Worm (Caenorhabditis elegans): Measurements from ENCODE around the gene npr-38.

npr-38 gene

DNA sequence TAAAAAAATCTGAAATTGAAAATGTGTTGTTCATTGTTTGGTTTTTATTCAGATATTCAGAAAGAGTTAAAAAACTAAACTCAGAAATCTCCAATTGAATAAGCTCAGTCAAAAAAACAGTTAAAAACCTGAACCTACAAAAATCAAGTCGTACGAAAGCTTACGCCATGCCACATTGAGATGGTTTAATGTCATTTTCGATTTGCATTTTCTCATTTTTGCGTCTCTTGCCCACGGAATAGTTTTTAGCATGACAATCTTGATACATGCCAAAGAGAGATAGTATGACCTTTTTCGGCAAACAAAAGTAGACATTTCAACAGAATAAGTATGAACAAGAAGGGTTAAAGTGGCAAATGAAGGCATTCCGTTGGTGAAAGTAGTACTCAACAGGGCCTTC is 30.5 kb upstream of the npr-38 start:
- no peak for TF ChIP-seq C08G9.2 (tag; optimal IDR thresholded peaks at IDR 0.05)
- no peak for TF ChIP-seq tbx-2 (tag; optimal IDR thresholded peaks at IDR 0.05)
- no peak for TF ChIP-seq rnt-1 (tag; optimal IDR thresholded peaks at IDR 0.05)
- no peak for TF ChIP-seq T23F11.4 (GFP tag; optimal IDR thresholded peaks at IDR 0.05)
- TF ChIP-seq ceh-14 (tag; optimal IDR thresholded peaks at IDR 0.05), result no peak
- TF ChIP-seq unc-55 (GFP tag; optimal IDR thresholded peaks at IDR 0.05), result no peak
- no peak for TF ChIP-seq sox-4 (tag; optimal IDR thresholded peaks at IDR 0.05)
- no peak for TF ChIP-seq fax-1 (tag; optimal IDR thresholded peaks at IDR 0.05)
- TF ChIP-seq ceh-18 (tag; optimal IDR thresholded peaks at IDR 0.05), result no peak
- TF ChIP-seq unc-42 (tag; optimal IDR thresholded peaks at IDR 0.05), result no peak
- TF ChIP-seq nfya-1 (tag; optimal IDR thresholded peaks at IDR 0.05), result no peak
- TF ChIP-seq npax-4 (tag; optimal IDR thresholded peaks at IDR 0.05), result no peak
- no peak for TF ChIP-seq ttx-3 (tag; optimal IDR thresholded peaks at IDR 0.05)
- TF ChIP-seq tbx-7 (tag; optimal IDR thresholded peaks at IDR 0.05), result no peak
- TF ChIP-seq pros-1 (tag; optimal IDR thresholded peaks at IDR 0.05), result no peak
- TF ChIP-seq mec-3 (tag; optimal IDR thresholded peaks at IDR 0.05; ENCODE audit: borderline replicate concordance), result no peak

DNA sequence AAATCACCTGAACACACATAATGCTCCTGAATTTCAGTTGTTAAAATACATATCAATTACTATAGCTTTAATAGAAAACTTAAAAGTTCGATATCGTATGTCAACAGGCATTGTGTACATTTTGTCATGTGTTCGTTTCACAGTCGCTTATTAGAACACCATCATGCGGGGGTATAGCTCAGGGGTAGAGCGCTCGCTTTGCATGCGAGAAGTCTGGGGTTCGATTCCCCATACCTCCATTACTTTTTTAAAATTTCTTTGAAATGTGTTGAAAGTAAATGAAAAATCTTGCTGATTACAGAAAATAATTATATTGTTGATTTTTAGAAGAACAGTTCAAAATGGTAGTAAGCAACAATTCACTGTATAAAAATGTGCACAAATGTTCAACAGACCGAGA is 25.3 kb upstream of the npr-38 start:
- TF ChIP-seq C38D4.7 (GFP tag; optimal IDR thresholded peaks at IDR 0.05), result peak; percentile 28
- TF ChIP-seq hlh-30 (tag; optimal IDR thresholded peaks at IDR 0.05; ENCODE audit: insufficient read depth), result peak; percentile 14
- peak; percentile 23 for TF ChIP-seq odd-2 (tag; optimal IDR thresholded peaks at IDR 0.05)
- no peak for TF ChIP-seq ceh-6 (GFP tag; optimal IDR thresholded peaks at IDR 0.05)
- no peak for TF ChIP-seq unc-55 (GFP tag; optimal IDR thresholded peaks at IDR 0.05)
- TF ChIP-seq K09A11.1 (tag; optimal IDR thresholded peaks at IDR 0.05; ENCODE audit: insufficient read depth), result peak; percentile 43
- TF ChIP-seq C08G9.2 (tag; optimal IDR thresholded peaks at IDR 0.05), result no peak
- no peak for TF ChIP-seq eyg-1 (tag; optimal IDR thresholded peaks at IDR 0.05)
- TF ChIP-seq dve-1 (tag; optimal IDR thresholded peaks at IDR 0.05), result no peak
- TF ChIP-seq ttx-3 (tag; optimal IDR thresholded peaks at IDR 0.05), result peak; percentile 9
- no peak for TF ChIP-seq ama-1 (optimal IDR thresholded peaks at IDR 0.05)
- TF ChIP-seq Y22D7AL.16 (tag; optimal IDR thresholded peaks at IDR 0.05), result no peak
- TF ChIP-seq ceh-31 (tag; optimal IDR thresholded peaks at IDR 0.05), result no peak
- no peak for TF ChIP-seq nhr-11 (tag; optimal IDR thresholded peaks at IDR 0.05)
- no peak for TF ChIP-seq ceh-19 (GFP tag; optimal IDR thresholded peaks at IDR 0.05)
- no peak for TF ChIP-seq hlh-8 (tag; optimal IDR thresholded peaks at IDR 0.05)
- peak; percentile 18 for TF ChIP-seq lin-11 (tag; optimal IDR thresholded peaks at IDR 0.05)
- TF ChIP-seq unc-3 (GFP tag; conservative IDR thresholded peaks at IDR 0.05), result no peak
- TF ChIP-seq unc-3 (tag; optimal IDR thresholded peaks at IDR 0.05), result no peak
- no peak for TF ChIP-seq mec-3 (tag; optimal IDR thresholded peaks at IDR 0.05; ENCODE audit: borderline replicate concordance)
- no peak for TF ChIP-seq fkh-6 (tag; optimal IDR thresholded peaks at IDR 0.05)
- no peak for TF ChIP-seq elt-4 (tag; optimal IDR thresholded peaks at IDR 0.05)
- TF ChIP-seq nhr-232 (tag; optimal IDR thresholded peaks at IDR 0.05), result peak; percentile 30
- no peak for TF ChIP-seq hlh-13 (GFP tag; optimal IDR thresholded peaks at IDR 0.05)
- no peak for TF ChIP-seq ceh-9 (tag; optimal IDR thresholded peaks at IDR 0.05)
- no peak for TF ChIP-seq F13H6.1 (tag; optimal IDR thresholded peaks at IDR 0.05)
- peak; percentile 19 for TF ChIP-seq elt-2 (tag; optimal IDR thresholded peaks at IDR 0.05)
- no peak for TF ChIP-seq pat-9 (tag; optimal IDR thresholded peaks at IDR 0.05)
- no peak for TF ChIP-seq madf-2 (tag; optimal IDR thresholded peaks at IDR 0.05)
- no peak for TF ChIP-seq pax-1 (tag; optimal IDR thresholded peaks at IDR 0.05)
- no peak for TF ChIP-seq hlh-6 (tag; optimal IDR thresholded peaks at IDR 0.05)
- TF ChIP-seq pqm-1 (tag; optimal IDR thresholded peaks at IDR 0.05), result no peak
- no peak for TF ChIP-seq tbx-7 (tag; optimal IDR thresholded peaks at IDR 0.05)
- no peak for TF ChIP-seq sox-4 (tag; optimal IDR thresholded peaks at IDR 0.05)
- TF ChIP-seq ceh-48 (tag; optimal IDR thresholded peaks at IDR 0.05), result peak; percentile 5
- TF ChIP-seq che-1 (tag; optimal IDR thresholded peaks at IDR 0.05), result peak; percentile 36
- no peak for TF ChIP-seq npax-4 (tag; optimal IDR thresholded peaks at IDR 0.05)
- TF ChIP-seq ceh-30 (tag; optimal IDR thresholded peaks at IDR 0.05), result no peak
- TF ChIP-seq T23F11.4 (GFP tag; optimal IDR thresholded peaks at IDR 0.05), result no peak
- peak; percentile 42 for TF ChIP-seq sdc-2 (tag; optimal IDR thresholded peaks at IDR 0.05)
- no peak for TF ChIP-seq ceh-22 (tag; optimal IDR thresholded peaks at IDR 0.05)
- TF ChIP-seq ceh-45 (GFP tag; IDR thresholded peaks at IDR 0.05), result no peak
- no peak for TF ChIP-seq pha-4 (tag; optimal IDR thresholded peaks at IDR 0.05)
- TF ChIP-seq gmeb-2 (tag; optimal IDR thresholded peaks at IDR 0.05), result no peak
